Worm (Caenorhabditis elegans) whole organism, L4/young adult: Measurements from ENCODE around the gene F53F4.12.

ENCODE experiments used
- W03F9.2 ChIP-seq: fragments of 150-350 bp; optimal IDR thresholded peaks from 2 replicates; lab custom pipeline; 2014; ENCODE audit warnings: missing biosample characterization, missing genetic modification characterization
- dao-5 ChIP-seq: sonication (generic microtip); optimal IDR thresholded peaks from 2 replicates; lab custom pipeline; 2016; ENCODE audit warnings: missing genotype, missing genetic modification characterization, moderate library complexity, missing compliant biosample characterization
- him-1 ChIP-seq: sonication (generic microtip); optimal IDR thresholded peaks from 2 replicates; lab custom pipeline; 2016; ENCODE audit warnings: missing genotype, missing genetic modification reagents, missing genetic modification characterization, missing compliant biosample characterization

ce11 chrV:13598370-13598769 is 27.5 kb upstream of the F53F4.12 start:
- no peak for TF ChIP-seq him-1 (tag; lab: Kevin White, UChicago)
- no peak for TF ChIP-seq W03F9.2 (tag; lab: Kevin White, UChicago)
- TF ChIP-seq dao-5 (tag; lab: Kevin White, UChicago), result no peak
